Worm (Caenorhabditis elegans): Measurements from ENCODE around the gene hsp-75.

- TF ChIP-seq hlh-15 (tag; optimal IDR thresholded peaks at IDR 0.05) (no peak), dmd-4 (tag; optimal IDR thresholded peaks at IDR 0.05; ENCODE audit: borderline replicate concordance) (no peak), pqm-1 (tag; optimal IDR thresholded peaks at IDR 0.05) (no peak), pag-3 (tag; optimal IDR thresholded peaks at IDR 0.05; ENCODE audit: borderline replicate concordance) (no peak), dve-1 (tag; optimal IDR thresholded peaks at IDR 0.05) (no peak), pat-9 (tag; optimal IDR thresholded peaks at IDR 0.05) (no peak), pha-4 (tag; optimal IDR thresholded peaks at IDR 0.05) (no peak), lin-11 (tag; optimal IDR thresholded peaks at IDR 0.05) (no peak), fkh-10 (GFP tag; optimal IDR thresholded peaks at IDR 0.05) (no peak), F13H6.1 (tag; optimal IDR thresholded peaks at IDR 0.05) (no peak), che-1 (tag; optimal IDR thresholded peaks at IDR 0.05) (no peak)
Observed at ce11 chrIII:7263028-7263427, 36.5 kb upstream of the hsp-75 start.

Measured in whole organism, late embryonic.